Fruit fly (Drosophila melanogaster) whole organism, embryonic: Measurements from ENCODE around the gene CstF50.
A peak's percentile ranks its signal among the peaks of the same experiment; 100 is the strongest.

ENCODE experiments used
- CG10959 ChIP-seq: fragments of 200-800 bp; sonication (Bioruptor generic); IDR thresholded peaks from 2 replicates; pipeline ENCODE4 v1.3.6; 2022; ENCODE audit warnings: missing biosample characterization, missing genetic modification characterization
- CG11504 ChIP-seq: fragments of 200-800 bp; sonication (Bioruptor generic); optimal IDR thresholded peaks from 3 replicates; lab custom pipeline; 2019; ENCODE audit warnings: missing biosample characterization, mild to moderate bottlenecking, missing genetic modification characterization, moderate library complexity
- CG12391 ChIP-seq: fragments of 200-800 bp; sonication (Bioruptor generic); optimal IDR thresholded peaks from 3 replicates; lab custom pipeline; 2018; ENCODE audit warnings: missing biosample characterization, mild to moderate bottlenecking, missing genetic modification characterization, moderate library complexity
- CG12942 ChIP-seq: fragments of 200-800 bp; sonication (Bioruptor generic); optimal IDR thresholded peaks from 3 replicates; lab custom pipeline; 2016; ENCODE audit warnings: missing biosample characterization, missing genetic modification characterization
- CG13775 ChIP-seq: fragments of 200-800 bp; sonication (Bioruptor generic); optimal IDR thresholded peaks from 3 replicates; lab custom pipeline; 2017; ENCODE audit warnings: missing biosample characterization, mild to moderate bottlenecking, missing genetic modification characterization
- CG1529 ChIP-seq: fragments of 200-800 bp; sonication (Bioruptor generic); optimal IDR thresholded peaks from 3 replicates; lab custom pipeline; 2018; ENCODE audit warnings: missing biosample characterization, missing genetic modification characterization
- CG16863 ChIP-seq: fragments of 200-800 bp; sonication (Bioruptor generic); optimal IDR thresholded peaks from 3 replicates; lab custom pipeline; 2016; ENCODE audit warnings: missing biosample characterization, missing genetic modification characterization
- CG17385 ChIP-seq: fragments of 200-800 bp; sonication (Bioruptor generic); optimal IDR thresholded peaks from 3 replicates; lab custom pipeline; 2018; ENCODE audit warnings: missing biosample characterization, mild to moderate bottlenecking, missing genetic modification characterization
- CG17829 ChIP-seq: fragments of 200-800 bp; optimal IDR thresholded peaks from 2 replicates; lab custom pipeline; 2019; ENCODE audit warnings: missing biosample characterization, mild to moderate bottlenecking, missing genetic modification characterization, moderate library complexity
- CG3407 ChIP-seq: fragments of 200-800 bp; sonication (Bioruptor generic); optimal IDR thresholded peaks from 2 replicates; lab custom pipeline; 2018; ENCODE audit warnings: missing biosample characterization, mild to moderate bottlenecking, missing genetic modification characterization
- CG34224 ChIP-seq: fragments of 200-800 bp; sonication (Bioruptor generic); IDR thresholded peaks from 3 replicates; pipeline ENCODE4 v1.3.6; 2022; ENCODE audit warnings: missing biosample characterization, missing genetic modification characterization; ENCODE audit not compliant: partially characterized antibody
- CG8089 ChIP-seq: fragments of 200-800 bp; sonication (Bioruptor generic); optimal IDR thresholded peaks from 3 replicates; lab custom pipeline; 2016; ENCODE audit warnings: missing biosample characterization, missing genetic modification characterization
- CG9609 ChIP-seq: fragments of 200-800 bp; sonication (Bioruptor generic); optimal IDR thresholded peaks from 3 replicates; lab custom pipeline; 2016; ENCODE audit warnings: missing biosample characterization, missing genetic modification characterization
- D19B ChIP-seq: fragments of 200-800 bp; sonication (Bioruptor generic); optimal IDR thresholded peaks from 2 replicates; lab custom pipeline; 2017; ENCODE audit warnings: missing biosample characterization, mild to moderate bottlenecking, missing genetic modification characterization
- Dip2 ChIP-seq: fragments of 200-800 bp; sonication (Bioruptor generic); IDR thresholded peaks from 2 replicates; pipeline ENCODE4 v1.3.6; 2022; ENCODE audit warnings: missing biosample characterization, missing genetic modification characterization
- Ets97D ChIP-seq: fragments of 200-800 bp; sonication (Bioruptor generic); optimal IDR thresholded peaks from 3 replicates; lab custom pipeline; 2016; ENCODE audit warnings: missing biosample characterization, missing genetic modification characterization
- HLH3B ChIP-seq: fragments of 200-800 bp; sonication (Bioruptor generic); IDR thresholded peaks from 2 replicates; pipeline ENCODE4 v1.3.6; 2022; ENCODE audit warnings: missing biosample characterization, missing genetic modification characterization
- Hr3 ChIP-seq: fragments of 200-800 bp; sonication (Bioruptor generic); optimal IDR thresholded peaks from 3 replicates; lab custom pipeline; 2016; ENCODE audit warnings: missing biosample characterization, missing genetic modification characterization
- Hr51 ChIP-seq, 2 experiments: fragments of 200-800 bp; sonication (Bioruptor generic); optimal IDR thresholded peaks; 2 replicates in 1 of 2; 3 replicates in 1 of 2; lab custom pipeline; 2016 to 2018; ENCODE audit warnings: missing biosample characterization in 2 of 2, missing genetic modification characterization in 2 of 2, mild to moderate bottlenecking in 1 of 2, moderate library complexity in 1 of 2
- Hsf ChIP-seq: fragments of 200-800 bp; sonication (Bioruptor generic); optimal IDR thresholded peaks from 3 replicates; lab custom pipeline; 2016; ENCODE audit warnings: missing biosample characterization, missing genetic modification characterization
- Nf-YB ChIP-seq: fragments of 200-800 bp; sonication (Bioruptor generic); optimal IDR thresholded peaks from 3 replicates; lab custom pipeline; 2019; ENCODE audit warnings: missing biosample characterization, mild to moderate bottlenecking, missing genetic modification characterization, moderate library complexity
- Trl ChIP-seq, 3 experiments: fragments of >200 bp in 2 of 3; fragments of 200-800 bp in 1 of 3; sonication (Bioruptor generic) in 1 of 3; optimal IDR thresholded peaks; 2 replicates in 1 of 3; 3 replicates in 2 of 3; lab custom pipeline; 2016 to 2017; ENCODE audit warnings: missing biosample characterization in 1 of 3, missing genetic modification characterization in 1 of 3
- ash1 ChIP-seq: fragments of 200-800 bp; sonication (Bioruptor generic); optimal IDR thresholded peaks from 2 replicates; lab custom pipeline; 2018; ENCODE audit warnings: missing biosample characterization, mild to moderate bottlenecking, missing genetic modification characterization
- az2 ChIP-seq: fragments of 200-800 bp; sonication (Bioruptor generic); optimal IDR thresholded peaks from 3 replicates; lab custom pipeline; 2016; ENCODE audit warnings: missing biosample characterization, missing genetic modification characterization
- bsh ChIP-seq, 2 experiments: fragments of 200-800 bp; sonication (Bioruptor generic); optimal IDR thresholded peaks; 2 replicates each; lab custom pipeline; 2017 to 2018; ENCODE audit warnings: mild to moderate bottlenecking in 2 of 2, missing biosample characterization in 2 of 2, missing genetic modification characterization in 2 of 2, moderate library complexity in 1 of 2
- chif ChIP-seq, 2 experiments: fragments of 200-800 bp; sonication (Bioruptor generic); optimal IDR thresholded peaks; 3 replicates each; lab custom pipeline; 2016; ENCODE audit warnings: missing biosample characterization in 2 of 2, missing genetic modification characterization in 2 of 2
- crc ChIP-seq: fragments of 200-800 bp; sonication (Bioruptor generic); optimal IDR thresholded peaks from 2 replicates; lab custom pipeline; 2016; ENCODE audit warnings: missing biosample characterization, missing genetic modification characterization
- croc ChIP-seq: fragments of 200-800 bp; sonication (Bioruptor generic); conservative IDR thresholded peaks from 3 replicates; pipeline ENCODE4 v1.3.6; 2022; ENCODE audit warnings: missing biosample characterization, missing genetic modification characterization
- disco-r ChIP-seq: fragments of 200-800 bp; sonication (Bioruptor generic); optimal IDR thresholded peaks from 2 replicates; lab custom pipeline; 2016; ENCODE audit warnings: missing biosample characterization, missing genetic modification characterization
- dmrt11E ChIP-seq: fragments of 200-800 bp; sonication (Bioruptor generic); optimal IDR thresholded peaks from 3 replicates; lab custom pipeline; 2018; ENCODE audit warnings: missing biosample characterization, mild to moderate bottlenecking, missing genetic modification characterization, moderate library complexity
- ems ChIP-seq: fragments of 200-800 bp; sonication (Bioruptor generic); optimal IDR thresholded peaks from 3 replicates; lab custom pipeline; 2016; ENCODE audit warnings: missing biosample characterization, missing genetic modification characterization
- ewg ChIP-seq: fragments of 200-800 bp; sonication (Bioruptor generic); optimal IDR thresholded peaks from 3 replicates; lab custom pipeline; 2017; ENCODE audit warnings: mild to moderate bottlenecking, missing biosample characterization, missing genetic modification reagents, missing genetic modification characterization
- gce ChIP-seq: fragments of 200-800 bp; sonication (Bioruptor generic); IDR thresholded peaks from 3 replicates; pipeline ENCODE4 v1.3.6; 2022; ENCODE audit warnings: missing biosample characterization, missing genetic modification characterization
- grau ChIP-seq: fragments of 200-800 bp; optimal IDR thresholded peaks from 3 replicates; lab custom pipeline; 2019; ENCODE audit warnings: missing biosample characterization, mild to moderate bottlenecking, missing genetic modification characterization, moderate library complexity
- lmd ChIP-seq: fragments of 200-800 bp; sonication (Bioruptor generic); IDR thresholded peaks from 2 replicates; pipeline ENCODE4 v1.3.6; 2022; ENCODE audit warnings: missing biosample characterization, missing genetic modification characterization
- nau ChIP-seq: fragments of 200-800 bp; sonication (Bioruptor generic); optimal IDR thresholded peaks from 3 replicates; lab custom pipeline; 2017; ENCODE audit warnings: missing biosample characterization, mild to moderate bottlenecking, missing genetic modification characterization, missing genetic modification reagents
- nmo ChIP-seq: fragments of 200-800 bp; sonication (Bioruptor generic); optimal IDR thresholded peaks from 2 replicates; lab custom pipeline; 2018; ENCODE audit warnings: missing biosample characterization, mild to moderate bottlenecking, missing genetic modification characterization, moderate library complexity
- otp ChIP-seq: fragments of 200-800 bp; sonication (Bioruptor generic); IDR thresholded peaks from 3 replicates; pipeline ENCODE4, ENCODE4 v1.3.6; 2022; ENCODE audit warnings: missing biosample characterization, missing genetic modification characterization
- pan ChIP-seq, 4 experiments: fragments of >200 bp in 3 of 4; fragments of 200-800 bp in 1 of 4; sonication (Bioruptor generic) in 1 of 4; optimal IDR thresholded peaks in 3 of 4; IDR thresholded peaks in 1 of 4; 2 replicates each; pipeline versions ENCODE4 v1.3.6 to Lab custom; 2017 to 2022; ENCODE audit warnings: missing biosample characterization in 2 of 4, missing genetic modification characterization in 2 of 4, mixed read lengths in 1 of 4
- pfk ChIP-seq: fragments of 200-800 bp; sonication (Bioruptor generic); optimal IDR thresholded peaks from 2 replicates; lab custom pipeline; 2018; ENCODE audit warnings: missing biosample characterization, mild to moderate bottlenecking, missing genetic modification characterization, moderate library complexity
- phol ChIP-seq: fragments of 200-800 bp; sonication (Bioruptor generic); optimal IDR thresholded peaks from 3 replicates; lab custom pipeline; 2018; ENCODE audit warnings: missing biosample characterization, mild to moderate bottlenecking, missing genetic modification characterization, moderate library complexity
- pnt ChIP-seq: fragments of 200-800 bp; sonication (Bioruptor generic); optimal IDR thresholded peaks from 3 replicates; lab custom pipeline; 2016; ENCODE audit warnings: missing biosample characterization, missing genetic modification characterization
- pum ChIP-seq: fragments of 200-800 bp; sonication (Bioruptor generic); optimal IDR thresholded peaks from 2 replicates; lab custom pipeline; 2016; ENCODE audit warnings: missing biosample characterization, missing genetic modification characterization
- rib ChIP-seq: fragments of 200-800 bp; sonication (Bioruptor generic); IDR thresholded peaks from 2 replicates; pipeline ENCODE4 v1.3.6; 2022; ENCODE audit warnings: missing biosample characterization, missing genetic modification characterization
- sd ChIP-seq: fragments of 200-800 bp; sonication (Bioruptor generic); optimal IDR thresholded peaks from 3 replicates; lab custom pipeline; 2018; ENCODE audit warnings: missing biosample characterization, mild to moderate bottlenecking, missing genetic modification characterization, moderate library complexity
- sisA ChIP-seq: fragments of 200-800 bp; sonication (Bioruptor generic); IDR thresholded peaks from 2 replicates; pipeline ENCODE4 v1.3.6; 2022; ENCODE audit warnings: missing biosample characterization, missing genetic modification characterization
- sob ChIP-seq: fragments of 200-800 bp; sonication (Bioruptor generic); IDR thresholded peaks from 2 replicates; pipeline ENCODE4 v1.3.6; 2022; ENCODE audit warnings: missing biosample characterization, missing genetic modification characterization
- ssp ChIP-seq: fragments of 200-800 bp; sonication (Bioruptor generic); IDR thresholded peaks from 2 replicates; pipeline ENCODE4 v1.3.6; 2022; ENCODE audit warnings: missing biosample characterization, missing genetic modification characterization
- ttk ChIP-seq: fragments of 200-800 bp; sonication (Bioruptor generic); IDR thresholded peaks from 2 replicates; pipeline ENCODE4 v2.1.2; 2022; ENCODE audit warnings: missing biosample characterization, missing genetic modification characterization

CstF50 gene

dm6 chr3R:31687782-31688181 lies 49.0 kb downstream of the CstF50 start:
- TF ChIP-seq HLH3B (GFP tag; lab: Robert Waterston, UW) (peak; percentile 50; the same call in 1 of the 2 replicates), CG11504 (tag; lab: Kevin White, UChicago) (peak; percentile 23), rib (GFP tag; lab: Robert Waterston, UW) (no peak), CG9609 (peak; percentile 15), chif (GFP tag; optimal IDR thresholded peaks at IDR 0.05; lab: Kevin White, UChicago) (peak; percentile 6 to 65), pan (optimal IDR thresholded peaks at IDR 0.05; lab: Kevin White, UChicago) (no peak), pan (GFP tag; optimal IDR thresholded peaks at IDR 0.05 in 1 of 2, IDR thresholded peaks at IDR 0.05 in 1 of 2) (peak in 1 of 2 experiments; percentile 34), CG34224 (GFP tag; lab: Robert Waterston, UW) (no peak), pum (GFP tag; lab: Kevin White, UChicago) (peak; percentile 48), sd (tag; lab: Kevin White, UChicago) (peak; percentile 68), Hsf (GFP tag; lab: Kevin White, UChicago) (peak; percentile 36), D19B (GFP tag; lab: Kevin White, UChicago) (no peak), nau (GFP tag; lab: Kevin White, UChicago) (no peak), CG17385 (GFP tag; lab: Kevin White, UChicago) (peak; percentile 22), disco-r (GFP tag; lab: Kevin White, UChicago) (peak; percentile 1), ash1 (GFP tag; lab: Kevin White, UChicago) (no peak), nmo (GFP tag; lab: Kevin White, UChicago) (peak; percentile 45), lmd (GFP tag; lab: Robert Waterston, UW) (peak; percentile 32; the same call in 1 of the 2 replicates), otp (GFP tag; lab: Robert Waterston, UW) (peak; percentile 48; the same call in 1 of the 3 replicates), sisA (peak; percentile 58), ttk (GFP tag; lab: Robert Waterston, UW) (peak; percentile 62; the same call in 1 of the 2 replicates), ewg (GFP tag; lab: Kevin White, UChicago) (peak; percentile 41), gce (GFP tag; lab: Robert Waterston, UW) (0 out of 3 replicates have a peak, but pooled peaks have one; percentile 26), CG3407 (GFP tag; lab: Kevin White, UChicago) (peak; percentile 51), bsh (GFP tag; optimal IDR thresholded peaks at IDR 0.05; lab: Kevin White, UChicago) (peak in 1 of 2 experiments; percentile 84), CG8089 (GFP tag; lab: Kevin White, UChicago) (peak; percentile 22), ssp (GFP tag; lab: Robert Waterston, UW) (peak; percentile 32; the same call in 1 of the 2 replicates), croc (peak; percentile 14; the same call in 1 of the 3 replicates), sob (0 out of 2 replicates have a peak, but pooled peaks have one; percentile 17), dmrt11E (tag; lab: Kevin White, UChicago) (peak; percentile 67), CG16863 (GFP tag; lab: Kevin White, UChicago) (peak; percentile 47), ems (peak; percentile 12), pfk (GFP tag; lab: Kevin White, UChicago) (no peak), CG13775 (GFP tag; lab: Kevin White, UChicago) (peak; percentile 36), crc (no peak), Hr51 (GFP tag; optimal IDR thresholded peaks at IDR 0.05; lab: Kevin White, UChicago) (peak in 1 of 2 experiments; percentile 27), Ets97D (GFP tag; lab: Kevin White, UChicago) (no peak), CG12391 (tag; lab: Kevin White, UChicago) (peak; percentile 49), CG10959 (GFP tag; lab: Robert Waterston, UW) (peak; percentile 26; the same call in 1 of the 2 replicates), CG12942 (GFP tag; lab: Kevin White, UChicago) (peak; percentile 5), az2 (peak; percentile 60), Trl (optimal IDR thresholded peaks at IDR 0.05; lab: Kevin White, UChicago) (no peak), Trl (GFP tag; optimal IDR thresholded peaks at IDR 0.05; lab: Kevin White, UChicago) (peak; percentile 26), grau (tag; lab: Kevin White, UChicago) (peak; percentile 27), CG17829 (tag; lab: Kevin White, UChicago) (peak; percentile 55), pnt (GFP tag; lab: Kevin White, UChicago) (peak; percentile 28), CG1529 (GFP tag; lab: Kevin White, UChicago) (peak; percentile 54), Nf-YB (peak; percentile 5), Dip2 (GFP tag; lab: Robert Waterston, UW) (no peak), phol (tag; lab: Kevin White, UChicago) (peak; percentile 42), Hr3 (GFP tag; lab: Kevin White, UChicago) (peak; percentile 29)
